Worm (Caenorhabditis elegans) whole organism, mixed stage, embryonic: ENCODE data around the gene C32D5.8.
A peak's percentile ranks its signal among the peaks of the same experiment; 100 is the strongest.

Experiments used
- M03D4.4 ChIP-seq: sonication (generic microtip); optimal IDR thresholded peaks from 2 replicates; lab custom pipeline; 2017; ENCODE audit warnings: mild to moderate bottlenecking, missing genetic modification characterization, missing compliant biosample characterization
- bed-3 ChIP-seq: fragments of 200-800 bp; sonication (Bioruptor generic); optimal IDR thresholded peaks from 3 replicates; lab custom pipeline; 2018; ENCODE audit warnings: mild to moderate bottlenecking, missing genetic modification characterization, moderate library complexity, missing compliant biosample characterization
- blmp-1 ChIP-seq: fragments of 150-350 bp; optimal IDR thresholded peaks from 2 replicates; lab custom pipeline; 2014; ENCODE audit warnings: missing biosample characterization, missing genetic modification characterization
- ceh-39 ChIP-seq: fragments of 150-350 bp; optimal IDR thresholded peaks from 2 replicates; lab custom pipeline; 2014; ENCODE audit warnings: missing biosample characterization, missing genetic modification characterization
- ceh-43 ChIP-seq: fragments of 200-800 bp; sonication (Bioruptor generic); optimal IDR thresholded peaks from 2 replicates; lab custom pipeline; 2018; ENCODE audit warnings: mild to moderate bottlenecking, missing genetic modification characterization, moderate library complexity, missing compliant biosample characterization
- ceh-83 ChIP-seq: fragments of 200-800 bp; sonication (Bioruptor generic); optimal IDR thresholded peaks from 2 replicates; lab custom pipeline; 2018; ENCODE audit warnings: mild to moderate bottlenecking, missing genetic modification characterization, missing compliant biosample characterization
- ces-1 ChIP-seq: fragments of 150-350 bp; optimal IDR thresholded peaks from 2 replicates; lab custom pipeline; 2014; ENCODE audit warnings: missing biosample characterization, missing genetic modification reagents, missing genetic modification characterization
- cnd-1 ChIP-seq: fragments of 200-800 bp; sonication (Bioruptor generic); optimal IDR thresholded peaks from 2 replicates; lab custom pipeline; 2018; ENCODE audit warnings: mild to moderate bottlenecking, missing genetic modification characterization, missing compliant biosample characterization
- drap-1 ChIP-seq: fragments of 200-800 bp; sonication (Bioruptor generic); optimal IDR thresholded peaks from 3 replicates; lab custom pipeline; 2018; ENCODE audit warnings: mild to moderate bottlenecking, missing genetic modification characterization, missing compliant biosample characterization
- elt-1 ChIP-seq: sonication (generic microtip); optimal IDR thresholded peaks from 2 replicates; lab custom pipeline; 2017; ENCODE audit warnings: missing genetic modification characterization, mild to moderate bottlenecking, missing compliant biosample characterization, antibody characterized with exemption, moderate library complexity, borderline replicate concordance; ENCODE audit not compliant: insufficient read depth
- ham-2 ChIP-seq: fragments of 200-800 bp; sonication (Bioruptor generic); optimal IDR thresholded peaks from 2 replicates; lab custom pipeline; 2018; ENCODE audit warnings: mild to moderate bottlenecking, missing genetic modification characterization, missing compliant biosample characterization
- hlh-1 ChIP-seq: fragments of 150-350 bp; optimal IDR thresholded peaks from 2 replicates; lab custom pipeline; 2014; ENCODE audit warnings: missing biosample characterization, missing genetic modification reagents, missing genetic modification characterization
- lin-13 ChIP-seq: fragments of 150-350 bp; optimal IDR thresholded peaks from 2 replicates; lab custom pipeline; 2014; ENCODE audit warnings: missing biosample characterization, missing genetic modification characterization
- lsy-2 ChIP-seq: fragments of 150-350 bp; optimal IDR thresholded peaks from 2 replicates; lab custom pipeline; 2014; ENCODE audit warnings: missing biosample characterization, missing genetic modification characterization
- mab-5 ChIP-seq: fragments of 150-350 bp; optimal IDR thresholded peaks from 2 replicates; lab custom pipeline; 2014; ENCODE audit warnings: missing biosample characterization, missing genetic modification characterization
- mep-1 ChIP-seq: fragments of 150-350 bp; optimal IDR thresholded peaks from 2 replicates; lab custom pipeline; 2017; ENCODE audit warnings: missing biosample characterization, missing genetic modification reagents, missing genetic modification characterization, inconsistent platforms
- mls-2 ChIP-seq: sonication (generic microtip); optimal IDR thresholded peaks from 2 replicates; lab custom pipeline; 2016; ENCODE audit warnings: mild to moderate bottlenecking, missing genetic modification characterization, moderate library complexity, missing compliant biosample characterization
- nhr-12 ChIP-seq: fragments of 150-350 bp; optimal IDR thresholded peaks from 2 replicates; lab custom pipeline; 2014; ENCODE audit warnings: missing biosample characterization, missing genetic modification characterization
- nhr-2 ChIP-seq: fragments of 150-350 bp; optimal IDR thresholded peaks from 2 replicates; lab custom pipeline; 2014; ENCODE audit warnings: missing biosample characterization, missing genetic modification characterization
- nhr-237 ChIP-seq: fragments of 150-350 bp; optimal IDR thresholded peaks from 2 replicates; lab custom pipeline; 2014; ENCODE audit warnings: missing biosample characterization, missing genetic modification characterization
- nhr-28 ChIP-seq: fragments of 150-350 bp; optimal IDR thresholded peaks from 2 replicates; lab custom pipeline; 2014; ENCODE audit warnings: missing biosample characterization, missing genetic modification characterization
- nhr-76 ChIP-seq: sonication (generic microtip); optimal IDR thresholded peaks from 2 replicates; lab custom pipeline; 2017; ENCODE audit warnings: missing biosample characterization, missing genetic modification characterization
- pha-4 ChIP-seq: fragments of 150-350 bp; optimal IDR thresholded peaks from 2 replicates; lab custom pipeline; 2018; ENCODE audit warnings: missing biosample characterization, missing genetic modification reagents, missing genetic modification characterization
- sem-2 ChIP-seq: fragments of 200-800 bp; sonication (Bioruptor generic); optimal IDR thresholded peaks from 2 replicates; lab custom pipeline; 2018; ENCODE audit warnings: mild to moderate bottlenecking, missing genetic modification characterization, missing compliant biosample characterization
- sptf-1 ChIP-seq: sonication (generic microtip); optimal IDR thresholded peaks from 2 replicates; lab custom pipeline; 2017; ENCODE audit warnings: mild to moderate bottlenecking, missing genetic modification characterization, moderate library complexity, missing compliant biosample characterization
- tbx-8 ChIP-seq: fragments of 200-800 bp; sonication (Bioruptor generic); optimal IDR thresholded peaks from 2 replicates; lab custom pipeline; 2018; ENCODE audit warnings: mild to moderate bottlenecking, missing genetic modification characterization, moderate library complexity, missing compliant biosample characterization
- unc-120 ChIP-seq: sonication (generic microtip); optimal IDR thresholded peaks from 2 replicates; lab custom pipeline; 2017; ENCODE audit warnings: missing genetic modification characterization, missing compliant biosample characterization; ENCODE audit not compliant: poor library complexity, severe bottlenecking
- unc-39 ChIP-seq: fragments of 150-350 bp; optimal IDR thresholded peaks from 2 replicates; lab custom pipeline; 2014; ENCODE audit warnings: missing biosample characterization, missing genetic modification characterization
- unc-62 ChIP-seq: fragments of 150-350 bp; optimal IDR thresholded peaks from 2 replicates; lab custom pipeline; 2014; ENCODE audit warnings: missing biosample characterization, missing genetic modification reagents, missing genetic modification characterization
- zip-8 ChIP-seq: fragments of 150-350 bp; optimal IDR thresholded peaks from 2 replicates; lab custom pipeline; 2014; ENCODE audit warnings: missing biosample characterization, missing genetic modification characterization
- ztf-11 ChIP-seq: fragments of 150-350 bp; optimal IDR thresholded peaks from 2 replicates; lab custom pipeline; 2014; ENCODE audit warnings: missing biosample characterization, missing genetic modification characterization

The C32D5.8 gene

DNA sequence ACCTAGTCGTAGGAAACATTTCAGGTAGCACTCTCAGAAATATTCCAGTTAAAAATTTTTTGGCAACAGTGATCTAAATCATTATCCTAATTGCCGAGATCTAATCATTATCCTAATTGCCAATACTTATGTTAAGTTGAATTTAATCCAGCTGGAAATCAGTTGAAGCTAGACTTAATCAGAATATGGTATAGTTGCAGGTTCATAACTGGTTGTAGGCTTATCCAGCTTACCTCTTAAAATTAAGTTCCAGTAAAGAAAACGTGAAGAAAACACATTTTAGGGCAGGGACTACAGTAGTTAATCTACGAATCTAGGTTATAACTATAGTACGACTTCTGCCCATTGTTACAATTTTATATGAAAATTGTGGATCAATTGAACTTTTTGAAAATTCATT, 30.9 kb upstream of the C32D5.8 start:
- TF ChIP-seq pha-4 (tag; lab: Kevin White, UChicago) (no peak), nhr-2 (tag; lab: Kevin White, UChicago) (no peak), M03D4.4 (no peak), nhr-76 (tag; lab: Kevin White, UChicago) (no peak), mab-5 (no peak), ceh-43 (GFP tag; lab: Kevin White, UChicago) (no peak), cnd-1 (tag; lab: Kevin White, UChicago) (no peak), tbx-8 (GFP tag; lab: Kevin White, UChicago) (no peak), sem-2 (GFP tag; lab: Kevin White, UChicago) (no peak)
- TF ChIP-seq, all 35 proteins: peak for 0

DNA sequence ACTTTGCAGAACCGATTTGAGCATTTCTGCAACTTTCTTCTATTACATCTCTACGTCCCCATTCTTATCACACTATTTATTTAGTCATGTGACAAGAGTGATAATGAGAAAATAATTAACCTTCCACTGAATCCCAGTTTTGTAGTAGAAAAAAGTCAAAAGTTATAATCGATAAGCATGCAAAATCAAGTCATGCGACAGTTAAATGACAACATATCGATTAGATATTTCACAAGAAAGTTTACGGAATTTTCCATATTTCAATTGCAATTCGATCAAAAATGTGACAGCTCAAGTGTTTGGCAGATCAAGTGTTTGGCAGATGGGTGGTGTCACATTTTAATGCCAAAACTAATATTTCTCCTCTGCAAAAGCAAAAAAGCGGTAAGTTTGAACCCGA, 28.9 kb upstream of the C32D5.8 start:
- no peak for TF ChIP-seq nhr-28 (tag; lab: Kevin White, UChicago)
- TF ChIP-seq unc-62 (GFP tag; lab: Kevin White, UChicago): no peak
- TF ChIP-seq ceh-43 (GFP tag; lab: Kevin White, UChicago): no peak

DNA sequence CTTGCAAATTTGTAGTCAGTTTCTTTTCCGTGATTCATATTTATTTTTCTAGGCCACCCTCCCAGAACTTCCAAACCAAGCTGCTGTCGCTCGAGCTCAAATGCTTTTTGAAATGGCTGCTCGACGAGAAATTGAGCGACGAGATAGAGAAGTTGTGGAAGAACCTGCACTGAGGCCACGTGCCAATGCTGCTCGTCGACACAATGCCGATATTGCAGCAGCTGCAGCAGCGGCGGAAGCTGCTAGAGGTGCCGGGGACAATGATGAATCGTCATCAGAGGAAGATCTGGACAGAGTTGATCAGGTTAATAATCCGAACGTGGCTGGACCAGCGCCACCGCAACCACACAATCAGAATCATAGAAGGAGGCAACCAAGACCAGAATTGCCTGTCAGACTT, 27.6 kb upstream of the C32D5.8 start:
- no peak for TF ChIP-seq unc-62 (GFP tag; lab: Kevin White, UChicago)
- no peak for TF ChIP-seq ces-1 (GFP tag; lab: Kevin White, UChicago)
- no peak for TF ChIP-seq tbx-8 (GFP tag; lab: Kevin White, UChicago)
- no peak for TF ChIP-seq unc-120 (tag; lab: Kevin White, UChicago)
- TF ChIP-seq, all 35 proteins: peak for 0

DNA sequence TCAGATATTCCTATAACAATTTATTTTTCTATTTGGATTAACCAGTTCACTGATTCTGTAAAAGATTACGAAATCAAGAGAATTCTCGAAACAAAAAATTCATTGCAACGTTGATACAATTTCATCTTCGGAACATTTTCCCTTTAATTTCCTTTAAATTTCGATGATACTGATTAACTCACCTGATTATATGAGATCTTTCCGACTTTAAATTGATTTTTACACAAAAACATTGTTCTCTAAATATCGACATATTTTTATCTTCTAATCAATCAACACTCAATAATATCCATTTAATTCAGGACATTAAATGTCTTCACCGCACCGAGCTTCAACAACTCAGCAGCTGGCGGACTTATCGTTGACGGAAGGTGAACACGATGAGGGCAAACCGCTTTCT, 25.2 kb upstream of the C32D5.8 start, which contains the start of gene lin-23:
Gene lin-23 (plus strand): TSS at position 301 of the 400 bp plus-strand sequence.
- TF ChIP-seq elt-1 (tag; lab: Kevin White, UChicago) (no peak), cnd-1 (tag; lab: Kevin White, UChicago) (no peak), nhr-237 (tag; lab: Kevin White, UChicago) (no peak), bed-3 (no peak), sem-2 (GFP tag; lab: Kevin White, UChicago) (no peak), lin-13 (no peak), hlh-1 (tag; lab: Kevin White, UChicago) (no peak), M03D4.4 (no peak), lsy-2 (no peak), ham-2 (GFP tag; lab: Kevin White, UChicago) (no peak), ztf-11 (no peak), mls-2 (no peak)
- TF ChIP-seq, all 35 proteins: peak for 0

DNA sequence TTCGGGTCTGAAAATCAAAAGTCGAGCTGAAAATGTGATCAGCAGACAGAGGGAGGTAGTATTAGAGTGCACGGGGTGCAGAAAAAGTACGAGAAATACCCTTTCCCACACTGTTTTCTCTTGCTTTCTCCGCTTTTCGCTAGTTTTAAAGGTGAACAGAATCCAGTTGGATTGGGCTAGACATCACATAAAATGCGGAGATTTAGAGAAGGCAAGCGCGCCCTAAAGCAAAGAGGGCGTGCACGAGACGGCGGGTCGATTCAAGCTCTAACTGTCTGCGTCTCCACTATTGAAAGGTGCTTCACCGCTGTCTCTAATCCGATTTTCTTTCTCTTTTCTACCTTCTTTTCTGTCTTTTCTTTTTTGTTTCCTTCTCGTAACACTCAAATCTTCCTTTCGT, 24.3 kb upstream of the C32D5.8 start:
- peak; percentile 65 for TF ChIP-seq lsy-2
- TF ChIP-seq unc-62 (GFP tag; lab: Kevin White, UChicago): peak; percentile 46
- TF ChIP-seq sptf-1 (tag; lab: Kevin White, UChicago): peak; percentile 50
- no peak for TF ChIP-seq bed-3
- TF ChIP-seq unc-39: no peak
- no peak for TF ChIP-seq nhr-12 (tag; lab: Kevin White, UChicago)
- TF ChIP-seq lin-13: peak; percentile 15
- TF ChIP-seq ceh-39: peak; percentile 71
- peak; percentile 36 for TF ChIP-seq unc-120 (tag; lab: Kevin White, UChicago)
- TF ChIP-seq nhr-237 (tag; lab: Kevin White, UChicago): peak; percentile 62
- peak; percentile 75 for TF ChIP-seq mep-1 (tag; lab: Kevin White, UChicago)
- peak; percentile 88 for TF ChIP-seq ham-2 (GFP tag; lab: Kevin White, UChicago)
- TF ChIP-seq M03D4.4: no peak
- peak; percentile 48 for TF ChIP-seq drap-1 (GFP tag; lab: Kevin White, UChicago)
- TF ChIP-seq pha-4 (tag; lab: Kevin White, UChicago): peak; percentile 66
- TF ChIP-seq nhr-2 (tag; lab: Kevin White, UChicago): peak; percentile 31
- TF ChIP-seq hlh-1 (tag; lab: Kevin White, UChicago): peak; percentile 60
- TF ChIP-seq ces-1 (GFP tag; lab: Kevin White, UChicago): peak; percentile 95
- peak; percentile 74 for TF ChIP-seq blmp-1 (tag; lab: Kevin White, UChicago)
- TF ChIP-seq, all 35 proteins: peak for 15

DNA sequence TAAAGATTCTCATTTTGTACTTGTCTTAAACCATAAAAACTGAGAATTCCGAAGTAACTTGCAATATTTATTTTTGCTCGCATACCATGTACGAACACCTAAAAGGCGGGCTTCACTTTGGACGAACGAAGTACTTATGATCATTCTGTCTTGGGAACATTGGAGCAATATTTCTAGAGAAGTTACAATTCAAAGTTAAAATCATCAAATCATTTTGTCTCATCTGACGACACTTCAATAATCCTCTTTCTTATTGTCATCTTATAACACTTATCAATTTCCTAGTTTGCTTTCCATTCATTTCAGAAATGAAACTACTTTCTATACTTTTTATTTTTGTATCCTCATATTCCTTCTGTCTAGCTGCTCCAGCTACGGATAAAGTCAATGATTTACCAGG, 20.9 kb upstream of the C32D5.8 start, which contains the start of gene ctsa-4.1:
Gene ctsa-4.1 (plus strand): TSS at position 301 of the 400 bp plus-strand sequence.
- TF ChIP-seq zip-8 (no peak), unc-39 (no peak), tbx-8 (GFP tag; lab: Kevin White, UChicago) (no peak), pha-4 (tag; lab: Kevin White, UChicago) (no peak), lin-13 (no peak), drap-1 (GFP tag; lab: Kevin White, UChicago) (no peak), ceh-39 (no peak), cnd-1 (tag; lab: Kevin White, UChicago) (no peak), unc-62 (GFP tag; lab: Kevin White, UChicago) (no peak), hlh-1 (tag; lab: Kevin White, UChicago) (no peak), M03D4.4 (no peak), mls-2 (no peak), nhr-237 (tag; lab: Kevin White, UChicago) (no peak), ces-1 (GFP tag; lab: Kevin White, UChicago) (no peak), ceh-83 (GFP tag; lab: Kevin White, UChicago) (no peak), mep-1 (tag; lab: Kevin White, UChicago) (no peak)
